In genomic region chrV:18188328-18188727, ce11 we compare ENCODE assay signal across 2 worm cellular contexts.
TF ChIP-seq lines count a peak whose summit lies in the region.

Gene clec-245 (minus strand): TSS chrV:18188428.

TF ChIP-seq in whole organism, L1 larva, 84 proteins besides CTCF, POLR2A, EP300 and RAD21:
- TF ChIP-seq nhr-85 (tag; lab: Kevin White, UChicago) (peak; percentile 60), nhr-47 (tag; optimal IDR thresholded peaks at IDR 0.05; lab: Kevin White, UChicago) (no peak), tlp-1 (tag; optimal IDR thresholded peaks at IDR 0.05; lab: Kevin White, UChicago) (no peak)

TF ChIP-seq in whole organism, L4 larva, 104 proteins besides CTCF, POLR2A, EP300 and RAD21:
- no peak for TF ChIP-seq lin-15B (tag; optimal IDR thresholded peaks at IDR 0.05; lab: Kevin White, UChicago)
- peak; percentile 84 for TF ChIP-seq aha-1 (tag; lab: Kevin White, UChicago)
- no peak for TF ChIP-seq nhr-77 (tag; optimal IDR thresholded peaks at IDR 0.05; lab: Kevin White, UChicago)
- no peak for TF ChIP-seq F49E8.2 (tag; optimal IDR thresholded peaks at IDR 0.05; lab: Kevin White, UChicago; ENCODE audit: borderline replicate concordance)
- TF ChIP-seq unc-62 (GFP tag; optimal IDR thresholded peaks at IDR 0.05 in 1 of 2; lab: Kevin White, UChicago): no peak
- no peak for TF ChIP-seq unc-62 (tag; optimal IDR thresholded peaks at IDR 0.05; lab: Kevin White, UChicago)
- TF ChIP-seq madf-5 (GFP tag; IDR thresholded peaks at IDR 0.05; lab: Robert Waterston, UW): no peak

Comparison
In these comparisons a context has a peak if more than half of its experiments do, and no peak if none do; other contexts are left out.
1. Of the 29 proteins assayed by ChIP-seq in both whole organism, L4 larva and whole organism, L1 larva: peak only in whole organism, L4 larva: aha-1; only in whole organism, L1 larva: none; in both: none; in neither: 28.